Worm (Caenorhabditis elegans) whole organism, L1 larva: ENCODE results near the gene T02H6.5.

Experiments used
- ceh-82 ChIP-seq, 3 experiments: fragments of 150-350 bp in 1 of 3; sonication (generic microtip) in 2 of 3; optimal IDR thresholded peaks; 2 replicates each; lab custom pipeline; 2014 to 2017; ENCODE audit warnings: missing biosample characterization in 3 of 3, missing genetic modification characterization in 3 of 3
- egl-27 ChIP-seq, 2 experiments: fragments of 150-350 bp in 1 of 2; sonication (generic microtip); optimal IDR thresholded peaks; 3 replicates each; lab custom pipeline; 2017 to 2018; ENCODE audit warnings: missing biosample characterization in 2 of 2, missing genetic modification characterization in 2 of 2, missing genetic modification reagents in 2 of 2
- ztf-11 ChIP-seq, 2 experiments: sonication (generic microtip); optimal IDR thresholded peaks; 2 replicates each; lab custom pipeline; 2016 to 2017; ENCODE audit warnings: missing genetic modification characterization in 2 of 2, missing biosample characterization in 1 of 2, missing compliant biosample characterization in 1 of 2

DNA sequence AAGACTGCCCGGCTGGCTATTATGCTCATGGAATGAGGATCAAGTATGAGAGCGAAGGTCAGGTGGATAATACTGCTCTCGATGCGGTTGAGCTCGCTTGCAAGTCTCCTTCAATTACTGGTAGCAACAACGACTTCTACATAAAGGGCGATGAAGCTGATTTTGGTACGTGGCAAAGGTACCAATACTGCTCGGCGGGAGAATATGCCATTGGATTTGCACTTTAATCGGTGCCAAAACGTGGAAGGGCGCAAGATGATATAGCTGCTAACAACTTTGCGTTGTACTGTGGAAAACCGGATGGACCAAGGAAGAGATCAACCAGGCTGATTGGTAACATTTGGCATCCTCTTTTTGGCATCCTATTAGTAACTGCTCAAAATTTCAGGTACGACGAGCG is 17.0 kb upstream of the T02H6.5 start:
- TF ChIP-seq ztf-11 (tag; optimal IDR thresholded peaks at IDR 0.05; lab: Kevin White, UChicago) = no peak
- no peak for TF ChIP-seq ceh-82 (tag; optimal IDR thresholded peaks at IDR 0.05; lab: Kevin White, UChicago)
- TF ChIP-seq egl-27 (tag; optimal IDR thresholded peaks at IDR 0.05; lab: Kevin White, UChicago) = no peak
